Worm (Caenorhabditis elegans): Measurements from ENCODE around the gene F46F5.11.

F46F5.11 gene

DNA sequence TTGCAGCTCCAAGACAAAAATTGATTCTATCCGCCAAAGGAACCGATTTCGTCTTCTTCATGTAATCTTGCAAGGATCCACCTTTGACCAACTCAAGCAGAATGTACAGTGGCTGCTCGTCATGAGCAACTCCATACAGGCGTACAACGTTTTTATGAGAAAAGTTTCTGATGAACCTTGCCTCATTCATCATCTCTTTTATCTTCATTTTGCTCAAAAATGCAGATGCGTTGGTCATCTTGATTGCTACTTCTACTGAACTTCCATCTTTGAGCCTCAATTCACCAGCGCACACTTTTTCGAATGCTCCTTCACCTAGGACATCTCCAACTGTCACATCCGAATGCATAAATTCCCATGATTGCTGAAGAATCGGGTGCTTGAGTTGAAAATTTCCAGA is 11.6 kb upstream of the F46F5.11 start:
- TF ChIP-seq ceh-16 (tag; optimal IDR thresholded peaks at IDR 0.05) (no peak), unc-62 (GFP tag; optimal IDR thresholded peaks at IDR 0.05) (no peak), skn-1 (tag; optimal IDR thresholded peaks at IDR 0.05) (no peak), lsy-2 (tag; optimal IDR thresholded peaks at IDR 0.05) (no peak), aly-2 (tag; optimal IDR thresholded peaks at IDR 0.05) (no peak), F13H6.1 (tag; optimal IDR thresholded peaks at IDR 0.05) (no peak), elt-3 (tag; optimal IDR thresholded peaks at IDR 0.05) (no peak), nhr-6 (tag; optimal IDR thresholded peaks at IDR 0.05) (no peak), snpc-4 (tag; optimal IDR thresholded peaks at IDR 0.05) (no peak), lin-11 (tag; optimal IDR thresholded peaks at IDR 0.05) (no peak), nhr-77 (tag; optimal IDR thresholded peaks at IDR 0.05) (no peak), nhr-237 (tag; optimal IDR thresholded peaks at IDR 0.05) (no peak), ztf-1 (GFP tag; conservative IDR thresholded peaks at IDR 0.05) (no peak), unc-55 (GFP tag; optimal IDR thresholded peaks at IDR 0.05) (no peak), nhr-25 (tag; optimal IDR thresholded peaks at IDR 0.05) (no peak), ZK546.5 (tag; optimal IDR thresholded peaks at IDR 0.05) (no peak), alr-1 (tag; optimal IDR thresholded peaks at IDR 0.05) (no peak), fos-1 (tag; optimal IDR thresholded peaks at IDR 0.05) (no peak), unc-39 (tag; optimal IDR thresholded peaks at IDR 0.05) (no peak), peb-1 (tag; optimal IDR thresholded peaks at IDR 0.05) (no peak)

DNA sequence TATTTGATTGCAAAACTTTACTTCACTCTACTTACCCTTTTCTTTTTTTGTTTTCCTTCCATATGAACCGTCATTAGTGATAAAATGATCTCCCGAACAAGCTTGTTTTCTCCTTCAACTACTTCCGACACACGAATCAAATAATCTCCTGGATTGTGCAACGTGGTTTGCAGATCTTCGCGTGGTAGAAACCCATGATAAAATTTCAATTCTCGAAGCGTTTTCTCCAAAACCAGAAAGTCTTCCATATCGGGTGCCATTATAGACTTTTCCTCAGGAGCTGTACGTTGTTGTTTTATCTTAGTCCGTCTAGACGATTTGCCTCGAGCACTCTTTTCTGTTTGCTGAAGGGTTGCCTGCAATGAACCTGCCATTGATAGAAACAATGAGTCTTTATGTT is 11.1 kb upstream of the F46F5.11 start:
- TF ChIP-seq ZK546.5 (tag; optimal IDR thresholded peaks at IDR 0.05) (no peak), sem-4 (tag; optimal IDR thresholded peaks at IDR 0.05) (no peak), zag-1 (tag; optimal IDR thresholded peaks at IDR 0.05) (no peak), aly-2 (tag; optimal IDR thresholded peaks at IDR 0.05) (no peak)

- TF ChIP-seq nhr-237 (tag; optimal IDR thresholded peaks at IDR 0.05) (no peak), dmd-4 (tag; optimal IDR thresholded peaks at IDR 0.05) (no peak), snpc-4 (tag; optimal IDR thresholded peaks at IDR 0.05) (no peak), Y55F3AM.14 (GFP tag; optimal IDR thresholded peaks at IDR 0.05) (no peak)
These were observed 8.9 kb upstream of the F46F5.11 start, which contains the start of gene F46F5.14 for ce11 chrII:799700-800099. F46F5.14 (plus strand) TSS chrII:800000.

DNA sequence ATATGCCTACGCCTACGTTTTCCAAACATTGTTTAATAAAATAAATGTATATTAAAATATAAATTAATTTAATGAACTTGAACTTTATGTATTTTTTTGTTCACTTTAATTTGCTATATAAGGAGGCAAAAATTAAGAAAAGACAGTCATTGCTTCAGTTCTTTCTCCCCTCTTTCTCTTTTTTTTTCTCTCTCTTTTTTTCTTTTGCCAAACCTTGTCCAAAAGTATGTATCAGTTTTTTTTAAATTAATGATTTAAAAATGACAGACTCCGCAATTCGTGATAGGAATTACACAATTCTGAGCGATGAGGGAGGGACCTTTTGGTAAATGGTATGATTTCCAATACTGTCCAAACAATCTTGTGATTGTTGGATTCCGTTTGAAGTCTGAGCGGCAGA is 5.5 kb upstream of the F46F5.11 start, which contains the start of gene F46F5.13:
F46F5.13 (plus strand) TSS at position 301 of the 400 bp plus-strand sequence.
- TF ChIP-seq unc-39 (tag; optimal IDR thresholded peaks at IDR 0.05) (no peak), mdl-1 (tag; optimal IDR thresholded peaks at IDR 0.05) (no peak), nhr-23 (tag; optimal IDR thresholded peaks at IDR 0.05) (no peak), ceh-16 (tag; optimal IDR thresholded peaks at IDR 0.05) (no peak), peb-1 (tag; optimal IDR thresholded peaks at IDR 0.05) (no peak), crh-2 (tag; optimal IDR thresholded peaks at IDR 0.05) (no peak), sma-9 (GFP tag; optimal IDR thresholded peaks at IDR 0.05) (no peak), sma-9 (tag; optimal IDR thresholded peaks at IDR 0.05) (no peak), ztf-1 (GFP tag; conservative IDR thresholded peaks at IDR 0.05) (no peak), R02D3.7 (tag; optimal IDR thresholded peaks at IDR 0.05) (no peak), elt-3 (tag; optimal IDR thresholded peaks at IDR 0.05) (no peak), lin-39 (tag; optimal IDR thresholded peaks at IDR 0.05) (no peak), lsy-2 (tag; optimal IDR thresholded peaks at IDR 0.05) (no peak), ceh-82 (tag; optimal IDR thresholded peaks at IDR 0.05) (no peak), F13H6.1 (tag; optimal IDR thresholded peaks at IDR 0.05) (no peak), dmd-4 (tag; optimal IDR thresholded peaks at IDR 0.05) (no peak), ztf-11 (tag; optimal IDR thresholded peaks at IDR 0.05) (no peak), nhr-129 (tag; optimal IDR thresholded peaks at IDR 0.05) (no peak), ztf-4 (tag; optimal IDR thresholded peaks at IDR 0.05) (no peak)

ce11 chrII:812917-813316 is 4.4 kb downstream of the F46F5.11 start, which contains the start of gene F46F5.5:
F46F5.5 (minus strand) TSS chrII:813017.
- TF ChIP-seq nhr-77 (tag; optimal IDR thresholded peaks at IDR 0.05) (no peak), nhr-11 (tag; optimal IDR thresholded peaks at IDR 0.05) (no peak), F13H6.1 (tag; optimal IDR thresholded peaks at IDR 0.05) (no peak), crh-2 (tag; optimal IDR thresholded peaks at IDR 0.05) (no peak), unc-55 (GFP tag; optimal IDR thresholded peaks at IDR 0.05) (no peak), gmeb-1 (tag; optimal IDR thresholded peaks at IDR 0.05) (no peak), mab-5 (tag; optimal IDR thresholded peaks at IDR 0.05) (no peak), nhr-10 (tag; optimal IDR thresholded peaks at IDR 0.05) (no peak), sma-3 (GFP tag; optimal IDR thresholded peaks at IDR 0.05) (no peak), zag-1 (tag; optimal IDR thresholded peaks at IDR 0.05) (no peak), ztf-1 (GFP tag; conservative IDR thresholded peaks at IDR 0.05) (no peak)
